Worm (Caenorhabditis elegans): Measurements from ENCODE around the gene nspb-9.

DNA sequence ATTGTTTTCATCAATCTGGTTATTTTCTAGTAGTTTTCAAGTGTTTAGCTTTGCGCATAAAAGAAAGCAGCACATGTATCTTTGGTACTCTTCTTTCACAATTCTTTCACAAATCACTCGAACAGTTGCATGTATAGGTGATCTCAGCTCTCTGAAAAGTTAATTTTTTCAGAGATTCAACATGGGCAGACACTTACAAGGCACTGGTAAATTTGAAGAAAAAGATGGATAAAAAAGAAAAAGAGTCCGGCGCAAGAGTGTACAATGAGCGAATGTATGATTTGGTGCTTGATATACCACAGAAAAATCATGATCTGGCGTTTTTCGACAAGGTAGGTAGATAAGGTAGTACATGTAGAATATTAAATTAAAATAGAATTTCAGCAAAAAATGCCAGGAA is 37.5 kb downstream of the nspb-9 start:
- TF ChIP-seq ama-1 (optimal IDR thresholded peaks at IDR 0.05) (no peak), egl-27 (tag; optimal IDR thresholded peaks at IDR 0.05) (no peak)
